Worm (Caenorhabditis elegans) whole organism, midembryonic: Measurements from ENCODE around the gene Y97E10AR.8.

Source experiments
- T22C8.4 ChIP-seq: fragments of 200-800 bp; sonication (Bioruptor generic); IDR thresholded peaks from 2 replicates; pipeline ENCODE4 v1.3.6; 2022; ENCODE audit warnings: missing genetic modification characterization, missing compliant biosample characterization
- flt-1 ChIP-seq: fragments of 200-800 bp; sonication (Bioruptor generic); IDR thresholded peaks from 2 replicates; pipeline ENCODE4 v1.3.6; 2022; ENCODE audit warnings: missing genetic modification characterization, missing compliant biosample characterization
- klf-2 ChIP-seq: fragments of 200-800 bp; sonication (Bioruptor generic); conservative IDR thresholded peaks from 2 replicates; pipeline ENCODE4 v1.3.6; 2022; ENCODE audit warnings: missing genetic modification reagents, missing genetic modification characterization, missing compliant biosample characterization
- med-1 ChIP-seq: sonication (generic microtip); optimal IDR thresholded peaks from 2 replicates; lab custom pipeline; 2017; ENCODE audit warnings: missing genetic modification characterization, mild to moderate bottlenecking, missing compliant biosample characterization, antibody characterized with exemption, missing genetic modification reagents; ENCODE audit not compliant: insufficient read depth
- tab-1 ChIP-seq: fragments of 200-800 bp; sonication (Bioruptor generic); IDR thresholded peaks from 2 replicates; pipeline ENCODE4 v1.3.6; 2022; ENCODE audit warnings: missing genetic modification characterization, missing compliant biosample characterization
- ztf-23 ChIP-seq: fragments of 200-800 bp; sonication (Bioruptor generic); IDR thresholded peaks from 2 replicates; pipeline ENCODE4 v1.3.6; 2022; ENCODE audit warnings: missing genetic modification reagents, missing genetic modification characterization, missing compliant biosample characterization
- ztf-29 ChIP-seq: fragments of 200-800 bp; sonication (Bioruptor generic); IDR thresholded peaks from 2 replicates; pipeline ENCODE4 v1.3.6; 2022; ENCODE audit warnings: missing genetic modification reagents, missing genetic modification characterization, missing compliant biosample characterization

DNA sequence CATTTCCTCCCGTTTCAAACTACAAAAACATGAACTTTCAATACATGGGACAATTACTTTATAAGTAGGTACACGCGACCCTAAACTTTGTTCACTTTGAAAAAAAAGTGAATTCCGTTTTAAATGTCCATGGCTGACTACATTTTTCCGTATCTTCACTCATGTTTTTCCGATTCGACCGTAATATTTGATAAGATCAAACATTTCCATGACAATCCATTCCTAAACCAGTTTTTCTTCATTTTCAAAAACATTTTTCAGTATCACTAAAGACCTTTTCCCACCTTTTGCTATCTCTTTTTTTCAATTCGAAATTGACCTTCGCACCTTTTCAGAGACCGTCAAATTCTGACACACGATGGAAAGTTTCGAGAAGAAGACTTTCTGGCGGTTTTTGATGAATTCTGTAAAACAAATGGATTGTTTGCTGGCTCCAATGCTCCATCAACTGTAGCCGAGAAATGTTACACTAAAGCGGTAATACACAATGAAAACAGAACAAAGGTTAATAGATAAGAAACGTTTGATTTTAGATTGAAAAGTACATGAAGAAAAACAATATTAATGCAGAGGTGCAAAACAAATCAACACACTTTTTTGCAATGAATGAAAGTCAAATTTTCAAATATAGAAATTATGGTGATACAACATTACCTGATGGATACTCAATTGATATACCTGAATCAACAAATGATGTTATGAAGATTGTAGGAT, 22.5 kb downstream of the Y97E10AR.8 start:
- TF ChIP-seq flt-1 (no peak), ztf-29 (GFP tag; lab: Robert Waterston, UW) (no peak), T22C8.4 (GFP tag; lab: Robert Waterston, UW) (no peak), tab-1 (GFP tag; lab: Robert Waterston, UW) (no peak), ztf-23 (GFP tag; lab: Robert Waterston, UW) (no peak), med-1 (GFP tag; lab: Kevin White, UChicago) (no peak), klf-2 (no peak)
